Worm (Caenorhabditis elegans) whole organism, L3 larva: ENCODE data around the gene srh-184.

Experiments used
- egl-27 ChIP-seq: sonication (generic microtip); optimal IDR thresholded peaks from 4 replicates; lab custom pipeline; 2017; ENCODE audit warnings: missing biosample characterization, missing genetic modification reagents, missing genetic modification characterization
- eor-1 ChIP-seq, 2 experiments: fragments of 150-350 bp; optimal IDR thresholded peaks; 2 replicates each; lab custom pipeline; 2014 to 2018; ENCODE audit warnings: missing biosample characterization in 2 of 2, missing genetic modification characterization in 2 of 2
- jun-1 ChIP-seq: fragments of 150-350 bp; optimal IDR thresholded peaks from 2 replicates; lab custom pipeline; 2014; ENCODE audit warnings: missing biosample characterization, missing genetic modification reagents, missing genetic modification characterization
- lin-15B ChIP-seq: fragments of 150-350 bp; optimal IDR thresholded peaks from 2 replicates; lab custom pipeline; 2014; ENCODE audit warnings: missing biosample characterization, missing genetic modification characterization
- nfya-1 ChIP-seq: sonication (generic microtip); optimal IDR thresholded peaks from 2 replicates; lab custom pipeline; 2017; ENCODE audit warnings: missing genetic modification characterization, mild to moderate bottlenecking, missing compliant biosample characterization, antibody characterized with exemption, moderate library complexity; ENCODE audit not compliant: insufficient read depth
- pha-4 ChIP-seq: fragments of 150-350 bp; optimal IDR thresholded peaks from 2 replicates; lab custom pipeline; 2014; ENCODE audit warnings: missing biosample characterization, missing genetic modification reagents, missing genetic modification characterization

DNA sequence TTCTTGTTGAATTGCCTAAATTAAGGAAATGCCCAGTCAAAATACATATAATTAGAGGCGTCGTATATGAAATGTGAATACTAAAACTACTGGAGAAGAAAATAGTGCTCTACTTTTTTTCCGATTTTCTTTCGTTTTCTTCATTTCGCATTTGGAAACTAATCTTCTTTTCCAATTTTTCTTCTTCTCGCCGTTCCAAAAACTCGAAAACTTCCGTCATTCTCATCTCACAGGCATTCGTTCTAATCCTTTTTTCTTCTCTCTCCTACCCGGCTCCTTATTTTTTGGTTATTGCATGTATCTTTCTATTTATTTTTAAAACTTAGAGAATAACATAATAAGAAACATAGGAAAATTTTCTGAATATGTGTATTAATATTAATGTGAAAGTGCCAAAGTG lies 34.9 kb upstream of the srh-184 start:
- TF ChIP-seq egl-27, result no peak
- TF ChIP-seq pha-4, result no peak
- no peak for TF ChIP-seq eor-1 (tag; optimal IDR thresholded peaks at IDR 0.05; lab: Kevin White, UChicago)
- no peak for TF ChIP-seq nfya-1 (tag; lab: Kevin White, UChicago)
- no peak for TF ChIP-seq jun-1 (tag; lab: Kevin White, UChicago)
- TF ChIP-seq lin-15B (tag; lab: Kevin White, UChicago), result no peak
